Fruit fly (Drosophila melanogaster) whole organism, embryonic: ENCODE data around the gene Schip1.
A peak's percentile ranks its signal among the peaks of the same experiment; 100 is the strongest.

Experiments
- Ada2b ChIP-seq: fragments of 200-800 bp; sonication (Bioruptor generic); IDR thresholded peaks from 2 replicates; pipeline ENCODE4 v1.3.6; 2022; ENCODE audit warnings: missing biosample characterization, missing genetic modification characterization
- Atf6 ChIP-seq: fragments of 200-800 bp; sonication (Bioruptor generic); IDR thresholded peaks from 2 replicates; pipeline ENCODE4 v1.3.6; 2022; ENCODE audit warnings: missing biosample characterization, missing genetic modification characterization
- CG11504 ChIP-seq: fragments of 200-800 bp; sonication (Bioruptor generic); optimal IDR thresholded peaks from 3 replicates; lab custom pipeline; 2019; ENCODE audit warnings: missing biosample characterization, mild to moderate bottlenecking, missing genetic modification characterization, moderate library complexity
- CG12236 ChIP-seq: fragments of 200-800 bp; sonication (Bioruptor generic); optimal IDR thresholded peaks from 2 replicates; lab custom pipeline; 2016; ENCODE audit warnings: missing biosample characterization, missing genetic modification characterization
- CG14050 ChIP-seq: fragments of 200-800 bp; sonication (Bioruptor generic); IDR thresholded peaks from 3 replicates; pipeline ENCODE4 v1.3.6; 2022; ENCODE audit warnings: missing biosample characterization, missing genetic modification characterization
- CG15479 ChIP-seq: fragments of 200-800 bp; sonication (Bioruptor generic); optimal IDR thresholded peaks from 3 replicates; lab custom pipeline; 2019; ENCODE audit warnings: missing biosample characterization, mild to moderate bottlenecking, missing genetic modification characterization, moderate library complexity
- CG1603 ChIP-seq: fragments of 200-800 bp; sonication (Bioruptor generic); optimal IDR thresholded peaks from 2 replicates; lab custom pipeline; 2019; ENCODE audit warnings: missing biosample characterization, mild to moderate bottlenecking, missing genetic modification characterization, moderate library complexity
- CG1647 ChIP-seq: fragments of 200-800 bp; sonication (Bioruptor generic); optimal IDR thresholded peaks from 3 replicates; lab custom pipeline; 2016; ENCODE audit warnings: missing biosample characterization, missing genetic modification characterization
- CG16779 ChIP-seq: fragments of 200-800 bp; sonication (Bioruptor generic); IDR thresholded peaks from 2 replicates; pipeline ENCODE4 v1.3.6; 2022; ENCODE audit warnings: missing biosample characterization, missing genetic modification characterization
- CG17612 ChIP-seq: fragments of 200-800 bp; sonication (Bioruptor generic); IDR thresholded peaks from 2 replicates; pipeline ENCODE4 v1.3.6; 2022; ENCODE audit warnings: missing biosample characterization, missing genetic modification characterization
- CG30431 ChIP-seq: fragments of 200-800 bp; sonication (Bioruptor generic); optimal IDR thresholded peaks from 2 replicates; lab custom pipeline; 2017; ENCODE audit warnings: missing biosample characterization, missing genetic modification characterization
- CG3065 ChIP-seq: fragments of 200-800 bp; sonication (Bioruptor generic); optimal IDR thresholded peaks from 2 replicates; lab custom pipeline; 2016; ENCODE audit warnings: missing biosample characterization, missing genetic modification characterization
- CG32767 ChIP-seq: fragments of 200-800 bp; sonication (Bioruptor generic); IDR thresholded peaks from 2 replicates; pipeline ENCODE4 v1.3.6; 2022; ENCODE audit warnings: missing biosample characterization, missing genetic modification characterization
- CG3726 ChIP-seq: fragments of 200-800 bp; sonication (Bioruptor generic); IDR thresholded peaks from 3 replicates; pipeline ENCODE4, ENCODE4 v1.3.6; 2022; ENCODE audit warnings: missing biosample characterization, missing genetic modification characterization
- CG4617 ChIP-seq: fragments of 200-800 bp; sonication (Bioruptor generic); optimal IDR thresholded peaks from 3 replicates; lab custom pipeline; 2016; ENCODE audit warnings: missing biosample characterization, missing genetic modification characterization, borderline replicate concordance
- CG4707 ChIP-seq: fragments of 200-800 bp; sonication (Bioruptor generic); optimal IDR thresholded peaks from 2 replicates; lab custom pipeline; 2018; ENCODE audit warnings: missing biosample characterization, mild to moderate bottlenecking, missing genetic modification characterization, moderate library complexity
- CG4820 ChIP-seq: fragments of 200-800 bp; sonication (Bioruptor generic); optimal IDR thresholded peaks from 3 replicates; lab custom pipeline; 2016; ENCODE audit warnings: missing biosample characterization, missing genetic modification characterization
- CG4854 ChIP-seq: fragments of 200-800 bp; sonication (Bioruptor generic); optimal IDR thresholded peaks from 2 replicates; lab custom pipeline; 2016; ENCODE audit warnings: missing biosample characterization, missing genetic modification characterization, inconsistent platforms
- CG5953 ChIP-seq: fragments of 200-800 bp; sonication (Bioruptor generic); IDR thresholded peaks from 2 replicates; pipeline ENCODE4 v1.3.6; 2022; ENCODE audit warnings: missing biosample characterization, missing genetic modification characterization
- CG7745 ChIP-seq: fragments of 200-800 bp; sonication (Bioruptor generic); optimal IDR thresholded peaks from 2 replicates; lab custom pipeline; 2018; ENCODE audit warnings: missing biosample characterization, mild to moderate bottlenecking, missing genetic modification characterization, moderate library complexity
- CG7786 ChIP-seq: fragments of 200-800 bp; sonication (Bioruptor generic); optimal IDR thresholded peaks from 2 replicates; lab custom pipeline; 2016; ENCODE audit warnings: missing biosample characterization, missing genetic modification characterization
- CG9215 ChIP-seq: fragments of 200-800 bp; sonication (Bioruptor generic); IDR thresholded peaks from 2 replicates; pipeline ENCODE4 v1.3.6; 2022; ENCODE audit warnings: missing biosample characterization, missing genetic modification characterization
- CG9797 ChIP-seq: fragments of 200-800 bp; sonication (Bioruptor generic); optimal IDR thresholded peaks from 3 replicates; lab custom pipeline; 2018; ENCODE audit warnings: missing biosample characterization, mild to moderate bottlenecking, missing genetic modification characterization
- CoRest ChIP-seq: fragments of 200-800 bp; sonication (Bioruptor generic); optimal IDR thresholded peaks from 3 replicates; lab custom pipeline; 2018; ENCODE audit warnings: missing biosample characterization, mild to moderate bottlenecking, missing genetic modification characterization, moderate library complexity
- D ChIP-seq, 2 experiments: fragments of 200-800 bp in 1 of 2; fragments of >200 bp in 1 of 2; sonication (Bioruptor generic) in 1 of 2; optimal IDR thresholded peaks; 2 replicates in 1 of 2; 3 replicates in 1 of 2; lab custom pipeline; 2017; ENCODE audit warnings: mild to moderate bottlenecking in 1 of 2, missing biosample characterization in 1 of 2, missing genetic modification characterization in 1 of 2, missing genetic modification reagents in 1 of 2
- Fer1 ChIP-seq: fragments of 200-800 bp; sonication (Bioruptor generic); optimal IDR thresholded peaks from 2 replicates; lab custom pipeline; 2017; ENCODE audit warnings: missing biosample characterization, mild to moderate bottlenecking, missing genetic modification characterization
- MBD-R2 ChIP-seq: fragments of 200-800 bp; sonication (Bioruptor generic); IDR thresholded peaks from 2 replicates; pipeline ENCODE4 v1.3.6; 2022; ENCODE audit warnings: missing biosample characterization, missing genetic modification characterization
- MESR4 ChIP-seq: fragments of 200-800 bp; sonication (Bioruptor generic); optimal IDR thresholded peaks from 2 replicates; lab custom pipeline; 2018; ENCODE audit warnings: missing biosample characterization, mild to moderate bottlenecking, missing genetic modification characterization, moderate library complexity
- Nf-YC ChIP-seq: fragments of 200-800 bp; optimal IDR thresholded peaks from 3 replicates; lab custom pipeline; 2019; ENCODE audit warnings: missing biosample characterization, mild to moderate bottlenecking, missing genetic modification characterization, moderate library complexity
- Rx ChIP-seq: fragments of 200-800 bp; sonication (Bioruptor generic); IDR thresholded peaks from 2 replicates; pipeline ENCODE4 v1.3.6; 2022; ENCODE audit warnings: missing biosample characterization, missing genetic modification characterization
- Scr ChIP-seq: fragments of 200-800 bp; sonication (Bioruptor generic); IDR thresholded peaks from 2 replicates; pipeline ENCODE4 v1.3.6; 2022; ENCODE audit warnings: missing biosample characterization, missing genetic modification characterization; ENCODE audit not compliant: partially characterized antibody
- Sox100B ChIP-seq: fragments of 200-800 bp; sonication (Bioruptor generic); optimal IDR thresholded peaks from 3 replicates; lab custom pipeline; 2018; ENCODE audit warnings: missing biosample characterization, mild to moderate bottlenecking, missing genetic modification characterization
- Sry-β ChIP-seq: fragments of 200-800 bp; sonication (Bioruptor generic); optimal IDR thresholded peaks from 2 replicates; lab custom pipeline; 2018; ENCODE audit warnings: missing biosample characterization, mild to moderate bottlenecking, missing genetic modification characterization, moderate library complexity
- Usf ChIP-seq: fragments of 200-800 bp; sonication (Bioruptor generic); optimal IDR thresholded peaks from 2 replicates; lab custom pipeline; 2017; ENCODE audit warnings: missing genotype, missing biosample characterization, missing genetic modification characterization
- bbx ChIP-seq: fragments of 200-800 bp; sonication (Bioruptor generic); IDR thresholded peaks from 2 replicates; pipeline ENCODE4 v1.3.6; 2022; ENCODE audit warnings: missing biosample characterization, missing genetic modification characterization; ENCODE audit not compliant: partially characterized antibody
- crc ChIP-seq: fragments of 200-800 bp; sonication (Bioruptor generic); optimal IDR thresholded peaks from 2 replicates; lab custom pipeline; 2016; ENCODE audit warnings: missing biosample characterization, missing genetic modification characterization
- dan ChIP-seq: fragments of 200-800 bp; sonication (Bioruptor generic); IDR thresholded peaks from 2 replicates; pipeline ENCODE4 v1.3.6; 2022; ENCODE audit warnings: missing biosample characterization, missing genetic modification characterization
- dysf ChIP-seq: fragments of 200-800 bp; sonication (Bioruptor generic); IDR thresholded peaks from 3 replicates; pipeline ENCODE4 v1.3.6; 2022; ENCODE audit warnings: missing biosample characterization, missing genetic modification characterization
- eve ChIP-seq, 2 experiments: fragments of >200 bp; optimal IDR thresholded peaks; 2 replicates each; lab custom pipeline; 2017; ENCODE audit warnings: missing biosample characterization in 2 of 2, missing genetic modification characterization in 2 of 2
- gt ChIP-seq: fragments of 200-800 bp; sonication (Bioruptor generic); IDR thresholded peaks from 2 replicates; pipeline ENCODE4 v1.3.6; 2022; ENCODE audit warnings: missing biosample characterization, missing genetic modification characterization
- hkb ChIP-seq, 2 experiments: fragments of 200-800 bp in 1 of 2; fragments of >200 bp in 1 of 2; sonication (Bioruptor generic) in 1 of 2; IDR thresholded peaks in 1 of 2; optimal IDR thresholded peaks in 1 of 2; 2 replicates each; pipeline versions ENCODE4 v1.3.6 to Lab custom; 2017 to 2022; ENCODE audit warnings: missing biosample characterization in 1 of 2, missing genetic modification characterization in 1 of 2
- luna ChIP-seq: fragments of 200-800 bp; sonication (Bioruptor generic); optimal IDR thresholded peaks from 2 replicates; lab custom pipeline; 2016; ENCODE audit warnings: missing biosample characterization, missing genetic modification characterization
- mirr ChIP-seq: fragments of 200-800 bp; sonication (Bioruptor generic); optimal IDR thresholded peaks from 3 replicates; lab custom pipeline; 2018; ENCODE audit warnings: missing biosample characterization, mild to moderate bottlenecking, missing genetic modification characterization
- nerfin-2 ChIP-seq: fragments of 200-800 bp; sonication (Bioruptor generic); IDR thresholded peaks from 2 replicates; pipeline ENCODE4 v1.3.6; 2022; ENCODE audit warnings: missing biosample characterization, missing genetic modification characterization; ENCODE audit not compliant: partially characterized antibody
- odd ChIP-seq: fragments of 200-800 bp; sonication (Bioruptor generic); optimal IDR thresholded peaks from 2 replicates; lab custom pipeline; 2017; ENCODE audit warnings: missing biosample characterization, mild to moderate bottlenecking, missing genetic modification characterization
- otp ChIP-seq: fragments of 200-800 bp; sonication (Bioruptor generic); IDR thresholded peaks from 3 replicates; pipeline ENCODE4, ENCODE4 v1.3.6; 2022; ENCODE audit warnings: missing biosample characterization, missing genetic modification characterization
- pzg ChIP-seq: fragments of 200-800 bp; sonication (Bioruptor generic); optimal IDR thresholded peaks from 3 replicates; lab custom pipeline; 2018; ENCODE audit warnings: missing biosample characterization, mild to moderate bottlenecking, missing genetic modification characterization, moderate library complexity
- sr ChIP-seq: fragments of 200-800 bp; sonication (Bioruptor generic); IDR thresholded peaks from 3 replicates; pipeline ENCODE4 v1.3.6; 2022; ENCODE audit warnings: missing biosample characterization, missing genetic modification characterization
- trh ChIP-seq: fragments of 200-800 bp; sonication (Bioruptor generic); optimal IDR thresholded peaks from 2 replicates; lab custom pipeline; 2016; ENCODE audit warnings: missing biosample characterization, missing genetic modification characterization
- wek ChIP-seq: fragments of 200-800 bp; sonication (Bioruptor generic); optimal IDR thresholded peaks from 3 replicates; lab custom pipeline; 2018; ENCODE audit warnings: missing biosample characterization, mild to moderate bottlenecking, missing genetic modification characterization, moderate library complexity
- zf30C ChIP-seq: fragments of 200-800 bp; sonication (Bioruptor generic); optimal IDR thresholded peaks from 3 replicates; lab custom pipeline; 2018; ENCODE audit warnings: missing biosample characterization, mild to moderate bottlenecking, missing genetic modification characterization

Schip1 gene

dm6 chr2L:10364229-10364628 lies 33.3 kb upstream of the Schip1 start, which contains the start of gene lft (continued):
- TF ChIP-seq CG14050 (GFP tag; lab: Robert Waterston, UW) (no peak), CG4617 (GFP tag; lab: Kevin White, UChicago) (peak; percentile 8), CG7786 (GFP tag; lab: Kevin White, UChicago) (no peak), crc (GFP tag; lab: Kevin White, UChicago) (no peak), CG12236 (no peak), CG1603 (tag; lab: Kevin White, UChicago) (peak; percentile 51), luna (GFP tag; lab: Kevin White, UChicago) (no peak), CG9215 (GFP tag; lab: Robert Waterston, UW) (no peak), Rx (no peak), wek (GFP tag; lab: Kevin White, UChicago) (no peak), Usf (no peak), CG9797 (peak; percentile 2), CG4707 (GFP tag; lab: Kevin White, UChicago) (no peak), Sox100B (GFP tag; lab: Kevin White, UChicago) (no peak), odd (no peak), CG30431 (GFP tag; lab: Kevin White, UChicago) (no peak), CG16779 (no peak), eve (GFP tag; optimal IDR thresholded peaks at IDR 0.05; lab: Kevin White, UChicago) (no peak), CoRest (tag; lab: Kevin White, UChicago) (peak; percentile 8), CG17612 (no peak), D (optimal IDR thresholded peaks at IDR 0.05; lab: Kevin White, UChicago) (no peak), D (GFP tag; optimal IDR thresholded peaks at IDR 0.05; lab: Kevin White, UChicago) (no peak), zf30C (no peak), MESR4 (GFP tag; lab: Kevin White, UChicago) (peak; percentile 52), hkb (optimal IDR thresholded peaks at IDR 0.05; lab: Kevin White, UChicago) (no peak), hkb (GFP tag; IDR thresholded peaks at IDR 0.05; lab: Robert Waterston, UW) (no peak), dysf (GFP tag; lab: Robert Waterston, UW) (no peak), CG32767 (GFP tag; lab: Robert Waterston, UW) (no peak), sr (no peak), CG7745 (no peak), nerfin-2 (GFP tag; lab: Robert Waterston, UW) (no peak), gt (GFP tag; lab: Robert Waterston, UW) (no peak), CG1647 (GFP tag; lab: Kevin White, UChicago) (no peak), Fer1 (GFP tag; lab: Kevin White, UChicago) (no peak), CG4820 (GFP tag; lab: Kevin White, UChicago) (no peak), CG4854 (GFP tag; lab: Kevin White, UChicago) (no peak), mirr (GFP tag; lab: Kevin White, UChicago) (no peak), Atf6 (no peak), Sry-β (peak; percentile 90), CG3065 (GFP tag; lab: Kevin White, UChicago) (no peak), CG3726 (GFP tag; lab: Robert Waterston, UW) (no peak), pzg (GFP tag; lab: Kevin White, UChicago) (peak; percentile 24), bbx (GFP tag; lab: Robert Waterston, UW) (no peak), Nf-YC (tag; lab: Kevin White, UChicago) (peak; percentile 3), Scr (GFP tag; lab: Robert Waterston, UW) (no peak), CG15479 (no peak), otp (GFP tag; lab: Robert Waterston, UW) (no peak), dan (GFP tag; lab: Robert Waterston, UW) (no peak), CG5953 (GFP tag; lab: Robert Waterston, UW) (no peak), trh (no peak), MBD-R2 (GFP tag; lab: Robert Waterston, UW) (0 out of 2 replicates have a peak, but pooled peaks have one; percentile 30), Ada2b (GFP tag; lab: Robert Waterston, UW) (no peak), CG11504 (tag; lab: Kevin White, UChicago) (no peak)
